Fruit fly (Drosophila melanogaster) whole organism, larva: ENCODE measurements around the gene Calr.

Source experiments
- noc ChIP-seq: fragments of 200-800 bp; sonication (Bioruptor generic); optimal IDR thresholded peaks from 3 replicates; lab custom pipeline; 2019; ENCODE audit warnings: missing biosample characterization, mild to moderate bottlenecking, missing genetic modification characterization, moderate library complexity

The Calr gene

DNA sequence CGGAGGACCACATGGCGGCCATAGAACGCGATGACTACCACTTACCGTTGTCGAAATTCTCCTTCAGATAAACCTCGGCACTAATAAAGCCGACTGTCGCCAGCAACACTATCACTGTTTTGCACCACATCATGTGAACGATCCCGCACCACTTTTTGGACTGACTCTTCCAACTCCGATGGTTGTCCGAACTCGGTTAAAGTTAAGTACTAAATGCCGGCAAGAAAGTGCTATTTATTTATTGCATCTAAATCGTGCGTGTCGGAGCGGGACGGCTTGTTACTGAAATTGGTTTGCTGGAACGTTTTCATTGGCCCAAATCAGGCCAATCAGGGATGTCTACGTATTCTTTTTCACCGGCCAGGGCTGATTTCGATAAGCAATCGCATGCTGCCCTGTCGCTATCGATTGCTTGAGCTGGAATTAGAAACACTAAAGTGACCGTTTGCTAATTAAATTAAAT is at the start of gene Calr:
Gene Calr (minus strand): TSS at position 219 of the 463 bp plus-strand sequence.
- peak; percentile 50 for TF ChIP-seq noc (tag; lab: Kevin White, UChicago)

dm6 chr3R:9679746-9680145 is 49.1 kb upstream of the Calr start, which contains the start of gene nmdyn-D7:
Gene nmdyn-D7, plus strand, starts transcription at chr3R:9679939.
- no peak for TF ChIP-seq noc (tag; lab: Kevin White, UChicago)

DNA sequence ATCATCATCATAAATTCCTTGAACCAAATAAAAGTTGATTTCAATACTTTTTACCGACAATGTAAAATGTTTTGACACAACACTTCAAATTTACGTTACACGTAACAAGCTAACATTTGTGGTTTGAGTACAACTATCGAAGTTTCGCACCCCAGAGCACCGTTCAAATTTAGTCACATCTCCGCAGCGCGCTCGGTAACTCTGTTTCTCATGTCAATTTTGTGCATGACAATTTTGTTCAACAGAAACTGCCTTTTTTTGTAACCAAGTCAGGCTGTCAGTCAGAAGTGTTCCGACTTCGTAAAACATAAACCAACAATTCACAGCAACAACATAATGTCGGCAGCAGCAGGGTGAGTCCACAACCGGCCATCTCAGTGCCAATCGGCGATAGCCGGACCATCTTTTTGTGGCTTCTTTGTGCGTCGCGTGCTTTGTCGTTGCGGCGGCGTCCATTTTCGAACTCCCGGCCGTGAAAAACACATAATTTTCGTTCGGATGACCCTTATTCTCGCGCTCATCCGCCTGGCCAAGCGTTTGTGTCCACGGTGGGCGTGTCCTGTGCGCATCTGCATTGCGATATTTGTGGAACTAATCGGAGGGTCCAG is 47.2 kb upstream of the Calr start, which contains the start of gene p23:
Gene p23 (plus strand): TSS at position 194 of the 608 bp plus-strand sequence.
- TF ChIP-seq noc (tag; lab: Kevin White, UChicago), result no peak

- no peak for TF ChIP-seq noc (tag; lab: Kevin White, UChicago)
These were observed 44.4 kb upstream of the Calr start, which contains the start of gene Nepl12 for dm6 chr3R:9674968-9675573. Gene Nepl12, plus strand, starts transcription at chr3R:9675523.

DNA sequence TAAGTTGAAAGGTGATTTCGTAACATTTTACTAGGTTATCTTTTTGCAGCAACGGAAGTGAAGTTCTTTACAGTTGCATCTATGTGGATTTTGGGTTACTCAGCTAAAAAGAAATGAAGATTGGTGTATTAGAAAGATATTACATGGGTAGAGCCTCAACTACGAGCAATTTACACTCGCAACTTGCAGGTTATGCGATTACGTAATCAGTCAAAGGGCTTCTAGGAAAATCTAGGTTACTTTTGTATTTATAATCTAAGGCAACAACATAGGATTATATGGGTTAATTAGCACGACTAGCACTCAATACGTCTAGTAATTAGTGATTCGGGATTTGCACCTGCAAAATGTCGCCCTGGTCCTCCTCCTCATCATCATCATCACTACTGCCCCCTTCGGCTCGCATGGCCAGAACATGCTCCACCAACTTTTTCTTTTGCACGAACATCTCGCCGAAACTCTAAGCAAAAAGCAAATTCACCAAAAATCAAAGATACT is 43.6 kb upstream of the Calr start, which contains the start of gene Dhc1:
Gene Dhc1 (minus strand): TSS at position 448 of the 498 bp plus-strand sequence.
- no peak for TF ChIP-seq noc (tag; lab: Kevin White, UChicago)

dm6 chr3R:9673207-9673606 is 42.6 kb upstream of the Calr start:
- TF ChIP-seq noc (tag; lab: Kevin White, UChicago), result no peak

DNA sequence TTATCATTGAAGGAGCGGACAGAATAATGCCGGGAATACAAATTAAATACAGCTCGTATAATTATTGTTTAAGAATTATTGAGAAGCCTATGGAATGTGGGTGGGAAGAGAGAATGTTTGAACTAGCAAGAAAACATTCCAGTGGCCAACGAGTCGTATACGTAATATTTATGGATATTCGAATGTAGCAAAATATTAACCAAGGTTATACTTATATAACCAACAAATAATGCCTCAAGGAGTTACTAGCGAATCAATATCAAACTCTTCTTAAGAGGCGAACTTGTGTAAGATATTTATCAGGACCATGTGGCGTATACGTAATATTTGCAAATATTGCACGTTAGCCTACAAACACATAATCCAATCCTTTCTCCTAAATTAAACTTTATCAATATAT is 34.8 kb upstream of the Calr start:
- TF ChIP-seq noc (tag; lab: Kevin White, UChicago), result no peak

DNA sequence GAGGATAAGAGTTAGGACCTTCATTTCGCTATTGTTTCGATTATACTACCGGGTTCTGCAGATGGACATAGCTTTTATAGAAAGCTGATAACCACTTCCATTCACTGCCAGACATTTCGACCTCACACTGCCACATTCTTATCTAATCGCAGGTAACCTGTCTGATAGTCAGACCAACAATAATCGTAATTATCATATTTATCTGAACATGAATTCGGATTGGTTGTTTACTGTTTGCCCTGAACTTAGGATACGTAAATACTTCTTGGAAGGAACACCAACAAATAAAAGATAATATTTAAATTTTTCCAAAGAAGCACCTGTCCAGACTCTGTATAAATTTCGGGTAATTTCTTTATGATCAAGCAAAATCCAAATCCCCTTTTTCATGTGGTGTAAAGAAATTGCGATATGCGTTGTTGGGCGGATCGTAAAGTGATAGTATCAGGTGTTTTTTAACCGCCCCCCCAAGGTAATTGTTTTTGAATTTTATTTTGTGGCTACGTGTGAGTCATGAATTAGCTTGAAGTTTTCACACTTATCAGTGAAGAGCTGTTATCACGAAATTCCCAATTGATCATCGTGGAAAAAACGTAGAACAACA is 15.6 kb upstream of the Calr start, which contains the start of gene Fst:
Gene Fst (minus strand): TSS at position 51 of the 604 bp plus-strand sequence.
- TF ChIP-seq noc (tag; lab: Kevin White, UChicago), result peak; percentile 68

- TF ChIP-seq noc (tag; lab: Kevin White, UChicago), result no peak
These were observed 14.0 kb upstream of the Calr start for dm6 chr3R:9644620-9645019.

- no peak for TF ChIP-seq noc (tag; lab: Kevin White, UChicago)
These were observed 13.3 kb upstream of the Calr start for dm6 chr3R:9643977-9644376.

DNA sequence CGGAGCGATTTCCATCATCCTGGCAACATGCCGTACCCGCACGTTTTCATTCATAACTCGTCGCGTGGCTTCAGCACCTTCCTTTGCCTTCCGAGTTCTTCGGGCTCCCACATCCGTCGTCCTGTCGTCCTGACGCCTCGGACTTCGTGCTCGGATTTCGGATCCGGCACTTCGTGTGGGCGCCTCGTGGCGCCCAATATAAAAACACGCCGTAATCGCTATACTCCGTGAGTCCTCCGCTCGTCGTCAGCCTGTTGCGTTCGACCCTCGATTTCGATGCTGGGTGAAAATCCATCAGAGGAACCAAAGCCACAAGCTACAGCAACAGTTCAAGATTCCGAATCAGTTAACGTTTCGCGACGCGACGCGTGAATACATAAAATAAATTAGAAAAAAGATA is 9.7 kb upstream of the Calr start:
- no peak for TF ChIP-seq noc (tag; lab: Kevin White, UChicago)

dm6 chr3R:9637882-9638281 is 7.2 kb upstream of the Calr start, which contains the start of gene Dh44:
Gene Dh44, plus strand, starts transcription at chr3R:9638182.
- no peak for TF ChIP-seq noc (tag; lab: Kevin White, UChicago)

DNA sequence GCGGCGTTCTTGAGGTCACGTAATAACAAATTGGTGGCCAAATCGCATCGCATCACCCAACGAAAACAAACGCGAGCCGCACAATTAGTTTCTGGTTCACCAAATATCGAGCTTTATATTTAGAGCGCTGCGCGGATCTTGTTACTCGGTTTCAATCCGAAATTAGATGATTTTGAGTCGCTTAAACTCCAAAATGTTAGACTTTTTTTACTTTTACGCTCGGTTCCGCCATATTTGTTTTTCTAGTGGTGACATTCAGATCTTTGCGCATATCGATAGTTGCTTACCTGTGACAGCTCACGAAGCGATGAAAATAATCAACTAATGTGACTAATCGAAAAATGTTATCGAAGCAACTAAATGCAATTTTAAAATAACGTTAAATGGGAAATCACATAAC is 6.7 kb upstream of the Calr start, which contains the start of gene Scm:
Gene Scm (minus strand): TSS at position 251 of the 400 bp plus-strand sequence.
- no peak for TF ChIP-seq noc (tag; lab: Kevin White, UChicago)

dm6 chr3R:9632110-9632921 is 1.7 kb upstream of the Calr start:
- TF ChIP-seq noc (tag; lab: Kevin White, UChicago), result no peak

DNA sequence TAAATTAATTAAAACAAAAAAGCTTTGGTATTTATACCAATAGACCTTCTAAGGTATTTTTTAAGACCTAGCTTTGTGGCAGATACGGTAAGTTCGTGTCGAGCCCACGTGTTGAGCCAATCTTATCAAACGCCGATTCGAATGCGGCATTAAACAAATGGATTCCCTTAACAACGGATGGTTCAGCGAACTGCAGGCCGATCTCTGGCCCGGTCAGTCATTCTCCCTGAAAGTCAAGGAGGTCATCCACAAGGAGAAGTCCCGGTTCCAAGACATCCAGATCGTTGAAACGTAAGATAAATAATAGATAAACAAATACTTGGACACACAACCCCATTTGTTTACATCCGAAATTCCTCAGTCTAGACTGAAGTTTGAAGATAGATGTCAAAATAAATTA is 913 bp upstream of the Calr start, which contains the start of gene SpdS:
Gene SpdS (plus strand): TSS at position 78 of the 400 bp plus-strand sequence.
- no peak for TF ChIP-seq noc (tag; lab: Kevin White, UChicago)
